Fruit fly (Drosophila melanogaster): ENCODE results near the gene ND-B22.

Gene ND-B22

DNA sequence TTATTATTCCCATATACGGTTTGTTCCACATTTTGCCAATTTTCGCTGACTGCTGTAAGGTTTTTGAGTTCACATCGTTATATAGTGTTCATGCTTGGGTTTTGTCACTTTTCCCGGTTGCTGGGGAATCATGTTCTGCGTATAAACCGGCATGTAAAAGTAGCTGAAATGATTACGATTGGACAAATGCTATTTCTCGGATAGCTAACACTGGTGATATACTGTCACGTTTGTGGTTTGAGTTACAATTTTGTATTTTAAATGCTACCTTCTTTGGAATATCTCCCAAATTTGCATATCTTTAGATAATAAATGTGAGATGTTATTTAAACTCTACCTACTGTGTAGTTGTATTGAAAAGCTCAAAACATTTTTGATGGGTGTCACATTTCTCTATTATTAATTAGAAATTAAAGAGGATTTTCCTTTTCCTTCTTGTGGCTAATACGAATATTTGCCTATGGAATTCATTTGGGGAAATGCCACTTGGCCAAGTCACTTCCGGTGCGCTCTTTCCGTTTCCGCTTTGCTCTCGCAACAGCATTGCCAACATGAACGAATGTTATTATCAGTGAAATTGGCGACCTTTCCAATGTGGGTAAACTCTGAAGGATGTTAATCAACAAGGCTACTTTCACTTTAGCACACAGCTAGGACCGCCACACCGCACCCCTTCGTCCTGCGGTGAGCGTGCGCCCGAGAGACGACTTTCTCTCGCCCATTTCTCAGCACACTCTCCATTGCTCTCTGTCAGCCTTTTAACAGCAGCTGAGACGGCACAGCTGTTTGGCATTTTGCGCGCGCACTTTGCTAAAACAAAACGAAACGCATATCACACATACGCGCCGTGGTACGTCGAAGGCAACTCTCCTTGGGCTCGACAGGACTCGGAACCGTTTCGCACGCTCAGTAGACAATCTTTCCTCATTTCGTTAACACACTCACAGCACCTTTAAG is 43.9 kb upstream of the ND-B22 start, which contains the start of the genes CG16956, CG42784 and CG43850 (continued):
- TF ChIP-seq dysf (GFP tag; IDR thresholded peaks at IDR 0.05) (peak; percentile 37; the same call in 2 of the 3 replicates), insv (GFP tag; optimal IDR thresholded peaks at IDR 0.05) (peak in 1 of 2 experiments; percentile 49), CG15011 (GFP tag; optimal IDR thresholded peaks at IDR 0.05) (peak; percentile 68), CG14441 (GFP tag; IDR thresholded peaks at IDR 0.05) (0 out of 2 replicates have a peak, but pooled peaks have one; percentile 11), CG11504 (tag; optimal IDR thresholded peaks at IDR 0.05) (peak; percentile 57), so (GFP tag; IDR thresholded peaks at IDR 0.05) (0 out of 3 replicates have a peak, but pooled peaks have one; percentile 60), CG13296 (GFP tag; optimal IDR thresholded peaks at IDR 0.05) (peak; percentile 90), CG6765 (GFP tag; optimal IDR thresholded peaks at IDR 0.05) (peak; percentile 90), NFAT (GFP tag; IDR thresholded peaks at IDR 0.05) (peak; percentile 33; the same call in 1 of the 2 replicates), bcd (GFP tag; optimal IDR thresholded peaks at IDR 0.05) (peak; percentile 46), BtbVII (GFP tag; optimal IDR thresholded peaks at IDR 0.05) (peak; percentile 81), scrt (GFP tag; optimal IDR thresholded peaks at IDR 0.05) (peak; percentile 78), CG14710 (tag; optimal IDR thresholded peaks at IDR 0.05) (no peak), lola (GFP tag; optimal IDR thresholded peaks at IDR 0.05) (no peak), sim (GFP tag; IDR thresholded peaks at IDR 0.05) (0 out of 2 replicates have a peak, but pooled peaks have one; percentile 25), mld (GFP tag; IDR thresholded peaks at IDR 0.05; ENCODE audit: partially characterized antibody) (no peak), maf-S (GFP tag; optimal IDR thresholded peaks at IDR 0.05) (no peak), ATbp (GFP tag; optimal IDR thresholded peaks at IDR 0.05) (peak; percentile 66), onecut (GFP tag; IDR thresholded peaks at IDR 0.05) (peak; percentile 59), CG1233 (GFP tag; optimal IDR thresholded peaks at IDR 0.05) (peak; percentile 69), CG4328 (GFP tag; optimal IDR thresholded peaks at IDR 0.05) (peak; percentile 63), Fer3 (tag; optimal IDR thresholded peaks at IDR 0.05) (peak; percentile 75), ERR (GFP tag; optimal IDR thresholded peaks at IDR 0.05) (no peak), schlank (tag; optimal IDR thresholded peaks at IDR 0.05) (peak; percentile 89), CG6254 (GFP tag; optimal IDR thresholded peaks at IDR 0.05) (no peak), lov (optimal IDR thresholded peaks at IDR 0.05) (no peak), lov (GFP tag; IDR thresholded peaks at IDR 0.05) (peak; percentile 53; the same call in 1 of the 3 replicates), MTF-1 (GFP tag; optimal IDR thresholded peaks at IDR 0.05; ENCODE audit: borderline replicate concordance) (peak; percentile 84), fd64A (GFP tag; optimal IDR thresholded peaks at IDR 0.05) (peak; percentile 17), sens (GFP tag) (peak; percentile 82), Hey (tag; optimal IDR thresholded peaks at IDR 0.05) (peak; percentile 54), YL-1 (GFP tag; optimal IDR thresholded peaks at IDR 0.05) (peak; percentile 55), Jarid2 (GFP tag; optimal IDR thresholded peaks at IDR 0.05) (peak; percentile 17), CG18619 (GFP tag; optimal IDR thresholded peaks at IDR 0.05) (peak; percentile 69), PHDP (tag; optimal IDR thresholded peaks at IDR 0.05) (peak; percentile 66), CG43689 (GFP tag; IDR thresholded peaks at IDR 0.05) (peak; percentile 46; the same call in 1 of the 2 replicates), Hand (GFP tag; optimal IDR thresholded peaks at IDR 0.05) (peak; percentile 88), run (tag; optimal IDR thresholded peaks at IDR 0.05) (peak; percentile 41), CG18764 (GFP tag; optimal IDR thresholded peaks at IDR 0.05) (no peak), CG11696 (GFP tag; IDR thresholded peaks at IDR 0.05) (0 out of 2 replicates have a peak, but pooled peaks have one; percentile 20), CG13894 (tag; optimal IDR thresholded peaks at IDR 0.05) (peak; percentile 74), sob (GFP tag; IDR thresholded peaks at IDR 0.05) (0 out of 2 replicates have a peak, but pooled peaks have one; percentile 45), CG6813 (GFP tag; optimal IDR thresholded peaks at IDR 0.05) (peak; percentile 85), Nf-YC (tag; optimal IDR thresholded peaks at IDR 0.05) (peak; percentile 49), CG3281 (GFP tag; optimal IDR thresholded peaks at IDR 0.05) (peak; percentile 89), CG10147 (GFP tag; optimal IDR thresholded peaks at IDR 0.05) (peak; percentile 56), CG32532 (GFP tag; IDR thresholded peaks at IDR 0.05) (peak; percentile 47; the same call in 1 of the 2 replicates)

Measured in whole organism, embryonic.